Fruit fly (Drosophila melanogaster) whole organism, embryonic: ENCODE data around the gene fd102C.

Source experiments
- Atf-2 ChIP-seq: fragments of 200-800 bp; sonication (Bioruptor generic); optimal IDR thresholded peaks from 2 replicates; lab custom pipeline; 2016; ENCODE audit warnings: missing biosample characterization, missing genetic modification characterization
- B-H2 ChIP-seq: fragments of 200-800 bp; sonication (Bioruptor generic); optimal IDR thresholded peaks from 2 replicates; lab custom pipeline; 2018; ENCODE audit warnings: missing biosample characterization, mild to moderate bottlenecking, missing genetic modification characterization
- Blimp-1 ChIP-seq: fragments of 200-800 bp; sonication (Bioruptor generic); optimal IDR thresholded peaks from 3 replicates; lab custom pipeline; 2018; ENCODE audit warnings: missing biosample characterization, missing genetic modification characterization, mild to moderate bottlenecking, moderate library complexity, missing genetic modification reagents
- BtbVII ChIP-seq: fragments of 200-800 bp; sonication (Bioruptor generic); optimal IDR thresholded peaks from 3 replicates; lab custom pipeline; 2017; ENCODE audit warnings: missing biosample characterization, mild to moderate bottlenecking, missing genetic modification characterization
- CG11695 ChIP-seq: fragments of 200-800 bp; sonication (Bioruptor generic); IDR thresholded peaks from 3 replicates; pipeline ENCODE4 v1.3.6; 2022; ENCODE audit warnings: missing biosample characterization, missing genetic modification characterization
- CG13296 ChIP-seq: fragments of 200-800 bp; sonication (Bioruptor generic); optimal IDR thresholded peaks from 3 replicates; lab custom pipeline; 2018; ENCODE audit warnings: missing biosample characterization, mild to moderate bottlenecking, missing genetic modification characterization
- CG14050 ChIP-seq: fragments of 200-800 bp; sonication (Bioruptor generic); IDR thresholded peaks from 3 replicates; pipeline ENCODE4 v1.3.6; 2022; ENCODE audit warnings: missing biosample characterization, missing genetic modification characterization
- CG14710 ChIP-seq: fragments of 200-800 bp; sonication (Bioruptor generic); optimal IDR thresholded peaks from 3 replicates; lab custom pipeline; 2019; ENCODE audit warnings: missing biosample characterization, mild to moderate bottlenecking, missing genetic modification characterization, moderate library complexity
- CG16813 ChIP-seq: fragments of 200-800 bp; sonication (Bioruptor generic); IDR thresholded peaks from 3 replicates; pipeline ENCODE4 v1.3.6; 2022; ENCODE audit warnings: missing biosample characterization, missing genetic modification characterization; ENCODE audit not compliant: partially characterized antibody
- CG18262 ChIP-seq: fragments of 200-800 bp; optimal IDR thresholded peaks from 3 replicates; lab custom pipeline; 2019; ENCODE audit warnings: missing biosample characterization, mild to moderate bottlenecking, missing genetic modification characterization, moderate library complexity
- CG2120 ChIP-seq: fragments of 200-800 bp; sonication (Bioruptor generic); optimal IDR thresholded peaks from 3 replicates; lab custom pipeline; 2016; ENCODE audit warnings: missing biosample characterization, missing genetic modification characterization
- CG30020 ChIP-seq: fragments of 200-800 bp; optimal IDR thresholded peaks from 2 replicates; lab custom pipeline; 2019; ENCODE audit warnings: missing biosample characterization, mild to moderate bottlenecking, missing genetic modification characterization, moderate library complexity
- CG34376 ChIP-seq: fragments of 200-800 bp; sonication (Bioruptor generic); optimal IDR thresholded peaks from 2 replicates; lab custom pipeline; 2018; ENCODE audit warnings: missing biosample characterization, mild to moderate bottlenecking, missing genetic modification characterization
- CG42726 ChIP-seq: fragments of 200-800 bp; sonication (Bioruptor generic); IDR thresholded peaks from 2 replicates; pipeline ENCODE4 v1.3.6; 2022; ENCODE audit warnings: missing biosample characterization, missing genetic modification characterization; ENCODE audit not compliant: partially characterized antibody
- CG4328 ChIP-seq: fragments of 200-800 bp; sonication (Bioruptor generic); optimal IDR thresholded peaks from 3 replicates; lab custom pipeline; 2017; ENCODE audit warnings: missing biosample characterization, missing genetic modification reagents, missing genetic modification characterization
- CG4820 ChIP-seq: fragments of 200-800 bp; sonication (Bioruptor generic); optimal IDR thresholded peaks from 3 replicates; lab custom pipeline; 2016; ENCODE audit warnings: missing biosample characterization, missing genetic modification characterization
- CG5245 ChIP-seq: fragments of 200-800 bp; sonication (Bioruptor generic); optimal IDR thresholded peaks from 3 replicates; lab custom pipeline; 2016; ENCODE audit warnings: missing biosample characterization, missing genetic modification characterization
- CG6854 ChIP-seq: fragments of 200-800 bp; sonication (Bioruptor generic); optimal IDR thresholded peaks from 3 replicates; lab custom pipeline; 2017; ENCODE audit warnings: missing biosample characterization, mild to moderate bottlenecking, missing genetic modification characterization
- CG7786 ChIP-seq: fragments of 200-800 bp; sonication (Bioruptor generic); optimal IDR thresholded peaks from 2 replicates; lab custom pipeline; 2016; ENCODE audit warnings: missing biosample characterization, missing genetic modification characterization
- CG7928 ChIP-seq: fragments of 200-800 bp; sonication (Bioruptor generic); optimal IDR thresholded peaks from 2 replicates; lab custom pipeline; 2017; ENCODE audit warnings: missing biosample characterization, mild to moderate bottlenecking, missing genetic modification characterization
- D19B ChIP-seq: fragments of 200-800 bp; sonication (Bioruptor generic); optimal IDR thresholded peaks from 2 replicates; lab custom pipeline; 2017; ENCODE audit warnings: missing biosample characterization, mild to moderate bottlenecking, missing genetic modification characterization
- E2f2 ChIP-seq: fragments of 200-800 bp; sonication (Bioruptor generic); IDR thresholded peaks from 2 replicates; pipeline ENCODE4 v1.3.6; 2022; ENCODE audit warnings: missing biosample characterization, missing genetic modification characterization
- Ets97D ChIP-seq: fragments of 200-800 bp; sonication (Bioruptor generic); optimal IDR thresholded peaks from 3 replicates; lab custom pipeline; 2016; ENCODE audit warnings: missing biosample characterization, missing genetic modification characterization
- Gug ChIP-seq: fragments of 200-800 bp; sonication (Bioruptor generic); IDR thresholded peaks from 4 replicates; pipeline ENCODE4 v1.3.6; 2022; ENCODE audit warnings: missing biosample characterization, missing genetic modification characterization
- Hand ChIP-seq: fragments of 200-800 bp; sonication (Bioruptor generic); optimal IDR thresholded peaks from 2 replicates; lab custom pipeline; 2017; ENCODE audit warnings: mild to moderate bottlenecking, missing biosample characterization, missing genetic modification reagents, missing genetic modification characterization
- Hey ChIP-seq: fragments of 200-800 bp; sonication (Bioruptor generic); optimal IDR thresholded peaks from 3 replicates; lab custom pipeline; 2018; ENCODE audit warnings: missing biosample characterization, mild to moderate bottlenecking, missing genetic modification characterization
- Lhr ChIP-seq: fragments of 200-800 bp; sonication (Bioruptor generic); optimal IDR thresholded peaks from 3 replicates; lab custom pipeline; 2017; ENCODE audit warnings: mild to moderate bottlenecking, missing biosample characterization, missing genetic modification reagents, missing genetic modification characterization
- NK7.1 ChIP-seq: fragments of 200-800 bp; sonication (Bioruptor generic); optimal IDR thresholded peaks from 3 replicates; lab custom pipeline; 2016; ENCODE audit warnings: missing biosample characterization, missing genetic modification characterization
- Nf-YB ChIP-seq: fragments of 200-800 bp; sonication (Bioruptor generic); optimal IDR thresholded peaks from 3 replicates; lab custom pipeline; 2019; ENCODE audit warnings: missing biosample characterization, mild to moderate bottlenecking, missing genetic modification characterization, moderate library complexity
- Sry-δ ChIP-seq: fragments of 200-800 bp; sonication (Bioruptor generic); optimal IDR thresholded peaks from 2 replicates; lab custom pipeline; 2016; ENCODE audit warnings: missing biosample characterization, missing genetic modification characterization
- Xrp1 ChIP-seq: fragments of 200-800 bp; sonication (Bioruptor generic); IDR thresholded peaks from 2 replicates; pipeline ENCODE4 v1.3.6; 2022; ENCODE audit warnings: missing biosample characterization, missing genetic modification characterization
- bbx ChIP-seq: fragments of 200-800 bp; sonication (Bioruptor generic); IDR thresholded peaks from 2 replicates; pipeline ENCODE4 v1.3.6; 2022; ENCODE audit warnings: missing biosample characterization, missing genetic modification characterization; ENCODE audit not compliant: partially characterized antibody
- btn ChIP-seq: fragments of 200-800 bp; sonication (Bioruptor generic); optimal IDR thresholded peaks from 2 replicates; lab custom pipeline; 2016; ENCODE audit warnings: missing biosample characterization, missing genetic modification characterization
- cas ChIP-seq: fragments of 200-800 bp; sonication (Bioruptor generic); IDR thresholded peaks from 2 replicates; pipeline ENCODE4 v1.3.6; 2022; ENCODE audit warnings: missing biosample characterization, missing genetic modification characterization
- cg ChIP-seq: fragments of 200-800 bp; sonication (Bioruptor generic); optimal IDR thresholded peaks from 3 replicates; lab custom pipeline; 2019; ENCODE audit warnings: missing biosample characterization, mild to moderate bottlenecking, missing genetic modification characterization, moderate library complexity
- chinmo ChIP-seq: fragments of 200-800 bp; sonication (Bioruptor generic); IDR thresholded peaks from 4 replicates; pipeline ENCODE4 v1.3.6; 2022; ENCODE audit warnings: missing biosample characterization, missing genetic modification characterization; ENCODE audit not compliant: partially characterized antibody
- corto ChIP-seq: fragments of 200-800 bp; sonication (Bioruptor generic); optimal IDR thresholded peaks from 2 replicates; lab custom pipeline; 2016; ENCODE audit warnings: missing biosample characterization, mild to moderate bottlenecking, missing genetic modification characterization, moderate library complexity
- fd3F ChIP-seq: fragments of 200-800 bp; sonication (Bioruptor generic); optimal IDR thresholded peaks from 2 replicates; lab custom pipeline; 2018; ENCODE audit warnings: missing biosample characterization, mild to moderate bottlenecking, missing genetic modification characterization, moderate library complexity
- fd96Cb ChIP-seq: fragments of 200-800 bp; sonication (Bioruptor generic); optimal IDR thresholded peaks from 2 replicates; lab custom pipeline; 2018; ENCODE audit warnings: missing biosample characterization, mild to moderate bottlenecking, missing genetic modification characterization, moderate library complexity
- gsb ChIP-seq: fragments of 200-800 bp; sonication (Bioruptor generic); IDR thresholded peaks from 2 replicates; pipeline ENCODE4 v1.3.6; 2022; ENCODE audit warnings: missing biosample characterization, missing genetic modification characterization
- lmd ChIP-seq: fragments of 200-800 bp; sonication (Bioruptor generic); IDR thresholded peaks from 2 replicates; pipeline ENCODE4 v1.3.6; 2022; ENCODE audit warnings: missing biosample characterization, missing genetic modification characterization
- pum ChIP-seq: fragments of 200-800 bp; sonication (Bioruptor generic); optimal IDR thresholded peaks from 2 replicates; lab custom pipeline; 2016; ENCODE audit warnings: missing biosample characterization, missing genetic modification characterization
- sc ChIP-seq, 3 experiments: fragments of >200 bp in 2 of 3; fragments of 200-800 bp in 1 of 3; sonication (Bioruptor generic) in 1 of 3; optimal IDR thresholded peaks; 2 replicates in 2 of 3; 3 replicates in 1 of 3; lab custom pipeline; 2017; ENCODE audit warnings: mild to moderate bottlenecking in 1 of 3, missing biosample characterization in 1 of 3, missing genetic modification characterization in 1 of 3, missing genetic modification reagents in 1 of 3
- so ChIP-seq: fragments of 200-800 bp; sonication (Bioruptor generic); IDR thresholded peaks from 3 replicates; pipeline ENCODE4 v1.3.6; 2022; ENCODE audit warnings: missing biosample characterization, missing genetic modification characterization
- stc ChIP-seq: fragments of 200-800 bp; sonication (Bioruptor generic); IDR thresholded peaks from 2 replicates; pipeline ENCODE4 v1.3.6; 2022; ENCODE audit warnings: missing biosample characterization, missing genetic modification characterization
- ttk ChIP-seq: fragments of 200-800 bp; sonication (Bioruptor generic); IDR thresholded peaks from 2 replicates; pipeline ENCODE4 v2.1.2; 2022; ENCODE audit warnings: missing biosample characterization, missing genetic modification characterization
- wor ChIP-seq: fragments of 200-800 bp; sonication (Bioruptor generic); IDR thresholded peaks from 2 replicates; pipeline ENCODE4 v1.3.6; 2022; ENCODE audit warnings: missing biosample characterization, missing genetic modification characterization

fd102C gene

DNA sequence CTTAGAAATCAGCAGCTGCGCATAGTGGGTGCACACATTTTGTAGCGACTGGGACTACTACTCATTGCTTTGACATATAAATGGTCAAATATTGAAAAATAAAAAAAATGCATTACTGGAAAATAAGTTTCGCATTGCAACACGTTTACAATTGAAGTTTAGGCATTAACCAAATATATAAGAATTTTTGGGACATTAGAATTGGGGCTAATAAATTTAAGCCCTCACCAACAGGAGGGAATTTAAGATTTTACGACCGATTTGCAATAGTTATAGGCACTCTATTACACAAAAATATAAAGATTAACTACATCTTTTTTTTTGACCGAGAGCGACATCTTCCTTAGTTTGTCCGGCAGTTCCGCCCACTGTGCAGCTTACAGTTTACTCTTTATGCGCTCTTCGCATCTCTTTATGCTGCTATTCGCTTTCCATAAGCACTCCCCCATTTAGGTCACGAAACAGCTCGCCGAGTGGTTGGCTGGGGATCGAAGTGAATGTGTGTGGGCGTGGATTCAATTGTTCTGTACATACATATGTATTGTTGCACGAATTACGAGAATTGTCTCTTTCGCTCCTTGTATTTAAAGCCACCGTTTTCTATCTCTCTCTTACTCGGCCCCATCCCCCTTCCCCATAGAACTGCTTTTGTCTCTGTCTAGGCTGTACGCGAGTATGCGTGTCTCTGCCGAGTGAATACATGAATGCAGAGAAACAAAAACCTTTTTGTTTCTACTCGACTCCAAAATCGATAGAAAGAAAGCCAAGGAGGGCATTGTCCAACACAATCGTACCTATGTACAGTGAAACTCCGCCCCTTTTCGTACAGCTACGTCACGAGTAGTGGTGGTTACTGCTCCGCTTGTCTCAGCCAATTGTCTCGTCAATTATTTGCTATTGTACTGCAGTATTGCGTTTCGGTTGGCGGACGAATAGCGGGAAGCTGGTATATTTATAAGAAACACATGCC, 36.6 kb downstream of the fd102C start (continued):
- TF ChIP-seq CG34376 (GFP tag; lab: Kevin White, UChicago) (peak; percentile 48), Sry-δ (GFP tag; lab: Kevin White, UChicago) (peak; percentile 26), Gug (GFP tag; lab: Robert Waterston, UW) (peak; percentile 65; the same call in 3 of the 4 replicates), CG11695 (peak; percentile 67; the same call in 2 of the 3 replicates), wor (GFP tag; lab: Robert Waterston, UW) (peak; percentile 81), btn (GFP tag; lab: Kevin White, UChicago) (peak; percentile 56), ttk (GFP tag; lab: Robert Waterston, UW) (no peak; the same call in 1 of the 2 replicates), cas (peak; percentile 35; the same call in 1 of the 2 replicates), D19B (GFP tag; lab: Kevin White, UChicago) (peak; percentile 84), lmd (peak; percentile 79), Ets97D (GFP tag; lab: Kevin White, UChicago) (peak; percentile 59), CG42726 (no peak), gsb (GFP tag; lab: Robert Waterston, UW) (no peak; the same call in 1 of the 2 replicates), bbx (GFP tag; lab: Robert Waterston, UW) (peak; percentile 45; the same call in 1 of the 2 replicates), CG5245 (GFP tag; lab: Kevin White, UChicago) (peak; percentile 83), sc (optimal IDR thresholded peaks at IDR 0.05; lab: Kevin White, UChicago) (no peak), sc (GFP tag; optimal IDR thresholded peaks at IDR 0.05; lab: Kevin White, UChicago) (peak; percentile 88), Hey (tag; lab: Kevin White, UChicago) (no peak), Blimp-1 (GFP tag; lab: Kevin White, UChicago) (no peak), CG30020 (no peak), Atf-2 (GFP tag; lab: Kevin White, UChicago) (peak; percentile 88), Lhr (GFP tag; lab: Kevin White, UChicago) (peak; percentile 51), CG14710 (peak; percentile 84), pum (peak; percentile 85), CG6854 (GFP tag; lab: Kevin White, UChicago) (peak; percentile 80), corto (no peak), E2f2 (GFP tag; lab: Robert Waterston, UW) (peak; percentile 46; the same call in 1 of the 2 replicates), CG14050 (GFP tag; lab: Robert Waterston, UW) (peak; percentile 68), fd96Cb (peak; percentile 86), CG18262 (tag; lab: Kevin White, UChicago) (peak; percentile 88), BtbVII (GFP tag; lab: Kevin White, UChicago) (peak; percentile 69), CG2120 (GFP tag; lab: Kevin White, UChicago) (peak; percentile 86), NK7.1 (GFP tag; lab: Kevin White, UChicago) (peak; percentile 66), Xrp1 (GFP tag; lab: Robert Waterston, UW) (peak; percentile 79), CG7786 (peak; percentile 79), CG13296 (GFP tag; lab: Kevin White, UChicago) (peak; percentile 78), CG4820 (peak; percentile 72), chinmo (GFP tag; lab: Robert Waterston, UW) (0 out of 4 replicates have a peak, but pooled peaks have one; percentile 28), CG7928 (GFP tag; lab: Kevin White, UChicago) (peak; percentile 45), so (GFP tag; lab: Robert Waterston, UW) (peak; percentile 72; the same call in 1 of the 3 replicates), Nf-YB (GFP tag; lab: Kevin White, UChicago) (peak; percentile 99), cg (peak; percentile 90), fd3F (GFP tag; lab: Kevin White, UChicago) (peak; percentile 64), CG4328 (GFP tag; lab: Kevin White, UChicago) (peak; percentile 75), Hand (GFP tag; lab: Kevin White, UChicago) (peak; percentile 69), stc (GFP tag; lab: Robert Waterston, UW) (peak; percentile 68), CG16813 (GFP tag; lab: Robert Waterston, UW) (no peak), B-H2 (GFP tag; lab: Kevin White, UChicago) (peak; percentile 22)
